Worm (Caenorhabditis elegans): Measurements from ENCODE around the gene ctsa-3.2.

- TF ChIP-seq hnd-1 (tag; optimal IDR thresholded peaks at IDR 0.05) (no peak), ama-1 (optimal IDR thresholded peaks at IDR 0.05) (no peak), hmbx-1 (tag; optimal IDR thresholded peaks at IDR 0.05) (no peak)
Measured at ce11 chrII:9833855-9834254, 41.1 kb upstream of the ctsa-3.2 start, which contains the start of gene ZK938.3.
